Fruit fly (Drosophila melanogaster): ENCODE results near the gene CG33090.

The CG33090 gene

DNA sequence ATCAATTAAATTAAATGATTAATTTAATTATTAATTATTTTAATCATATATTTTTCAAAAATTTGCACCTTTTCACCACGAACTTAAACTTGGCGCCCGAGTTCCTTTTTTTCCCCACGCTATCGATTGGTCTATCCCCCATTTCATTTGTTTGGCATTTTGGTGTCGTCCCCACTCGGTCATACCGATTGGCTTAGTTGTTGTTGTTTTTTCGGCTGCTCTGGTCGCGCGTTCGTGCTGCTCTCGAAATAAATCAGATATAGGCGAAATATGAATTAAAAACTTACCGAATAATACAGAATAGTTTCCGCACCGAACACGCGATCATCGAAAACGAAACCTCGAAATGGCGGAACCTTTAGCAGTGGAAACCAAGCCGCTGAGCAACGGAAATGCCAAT lies at the start of gene CG33090:
Gene CG33090 (plus strand): TSS at position 194 of the 400 bp plus-strand sequence.
- TF ChIP-seq CG17801 (GFP tag; optimal IDR thresholded peaks at IDR 0.05; ENCODE audit: partially characterized antibody): no peak

DNA sequence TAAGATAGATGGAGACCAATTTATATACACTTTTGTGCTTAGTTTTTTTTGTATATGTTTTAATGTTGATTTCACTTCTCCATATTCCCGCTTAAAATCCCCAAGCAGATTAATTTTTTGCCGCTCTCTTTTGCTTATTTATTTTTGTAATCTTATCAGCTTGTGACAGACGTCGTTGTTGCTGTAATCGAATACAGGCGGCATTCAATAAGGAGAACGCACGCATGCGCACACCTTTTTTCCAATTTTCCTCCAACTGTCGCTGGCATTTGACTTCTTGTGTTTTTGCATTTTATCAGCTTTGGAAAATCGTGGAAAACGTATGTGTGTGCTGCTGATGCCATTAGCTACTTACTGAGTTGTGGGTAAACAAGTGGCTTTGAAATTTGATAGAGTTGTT lies 49.3 kb upstream of the CG33090 start:
- TF ChIP-seq CG17801 (GFP tag; optimal IDR thresholded peaks at IDR 0.05; ENCODE audit: partially characterized antibody): no peak

DNA sequence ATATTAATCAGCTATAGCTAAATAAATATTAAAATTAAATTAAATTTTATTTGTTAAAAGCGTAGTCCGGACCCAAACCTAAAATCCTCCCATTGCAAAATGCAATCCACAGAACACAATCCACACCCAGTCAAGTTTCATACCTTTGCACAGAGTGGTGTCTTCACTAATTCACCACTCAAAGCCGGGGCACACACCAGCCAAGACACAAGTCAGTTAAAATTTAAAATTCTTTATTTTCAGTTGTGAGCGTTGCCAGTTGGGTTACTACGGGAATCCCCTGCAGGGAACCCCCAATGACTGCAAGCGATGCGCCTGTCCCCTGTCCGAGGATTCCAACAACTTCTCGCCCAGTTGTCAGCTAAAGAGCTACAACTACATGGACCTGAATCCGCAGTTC lies 46.1 kb upstream of the CG33090 start:
- no peak for TF ChIP-seq CG17801 (GFP tag; optimal IDR thresholded peaks at IDR 0.05; ENCODE audit: partially characterized antibody)

DNA sequence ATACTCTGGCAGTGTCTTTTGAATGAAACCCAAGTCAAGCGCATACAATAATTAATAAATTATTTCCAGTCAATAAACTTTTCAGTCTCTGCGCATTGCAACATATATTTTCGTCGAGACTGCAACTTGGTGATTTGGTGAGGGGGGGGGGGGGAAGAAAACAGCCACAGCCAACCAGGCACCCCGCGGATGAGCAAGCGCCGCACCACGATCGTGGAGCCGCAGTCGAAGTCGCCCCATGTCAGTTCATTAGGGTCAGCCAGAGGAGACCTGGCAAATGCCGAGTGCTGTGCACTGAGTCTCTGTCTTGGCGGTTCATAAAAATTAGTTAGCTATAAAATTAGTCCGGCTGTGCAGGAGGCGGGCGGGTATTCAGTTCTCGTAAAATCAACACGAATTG lies 41.2 kb upstream of the CG33090 start:
- no peak for TF ChIP-seq CG17801 (GFP tag; optimal IDR thresholded peaks at IDR 0.05; ENCODE audit: partially characterized antibody)

DNA sequence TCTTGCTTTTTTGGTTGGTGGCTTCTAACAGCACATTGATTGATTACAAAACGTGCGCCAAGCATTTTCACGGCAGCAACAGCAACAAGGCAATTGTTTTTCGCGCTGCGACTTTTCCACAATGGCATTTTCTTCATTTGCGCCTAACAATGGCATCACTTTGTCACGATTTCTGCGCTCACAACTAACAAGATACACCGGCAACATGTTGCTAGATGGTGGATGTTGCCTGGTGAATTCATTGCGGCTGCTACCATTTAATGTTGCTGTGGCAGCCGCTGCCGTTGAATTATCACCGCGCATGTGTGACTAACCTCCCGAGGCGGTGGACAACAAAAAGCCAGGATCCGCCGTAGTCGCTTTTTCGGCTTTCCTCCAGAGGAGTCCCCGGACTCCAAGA lies 40.0 kb upstream of the CG33090 start:
- TF ChIP-seq CG17801 (GFP tag; optimal IDR thresholded peaks at IDR 0.05; ENCODE audit: partially characterized antibody): no peak

DNA sequence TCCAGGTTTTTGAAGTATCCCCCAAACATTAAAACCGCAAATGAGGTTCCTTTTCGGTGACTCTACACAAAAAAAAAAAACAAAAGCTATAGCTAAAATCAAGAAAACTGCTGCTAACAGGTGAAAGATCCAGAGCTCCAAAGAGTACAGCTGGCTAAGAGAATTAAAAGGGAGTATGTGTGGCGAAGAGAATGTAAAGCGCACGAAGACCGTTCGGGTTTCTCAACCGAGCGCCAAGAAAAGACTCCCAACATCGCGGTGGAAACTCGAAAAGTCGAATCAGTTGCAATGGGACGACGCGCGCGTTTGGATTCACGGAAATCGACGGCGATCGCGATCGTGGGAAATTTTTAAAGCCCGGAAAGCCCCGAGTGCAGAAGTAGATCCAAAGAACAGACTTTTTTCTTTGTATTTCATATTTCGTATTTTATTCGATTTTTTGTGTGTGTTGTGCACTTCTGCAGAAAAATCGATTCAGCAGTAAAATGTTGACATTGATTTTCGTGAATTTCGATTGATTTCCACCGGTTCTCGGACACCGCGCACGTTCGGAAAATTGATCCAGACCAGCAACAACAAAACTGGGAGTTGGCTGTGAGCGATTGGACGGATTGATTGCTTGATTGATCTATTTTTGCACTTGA lies 33.1 kb upstream of the CG33090 start:
- TF ChIP-seq CG17801 (GFP tag; optimal IDR thresholded peaks at IDR 0.05; ENCODE audit: partially characterized antibody): peak; percentile 5

DNA sequence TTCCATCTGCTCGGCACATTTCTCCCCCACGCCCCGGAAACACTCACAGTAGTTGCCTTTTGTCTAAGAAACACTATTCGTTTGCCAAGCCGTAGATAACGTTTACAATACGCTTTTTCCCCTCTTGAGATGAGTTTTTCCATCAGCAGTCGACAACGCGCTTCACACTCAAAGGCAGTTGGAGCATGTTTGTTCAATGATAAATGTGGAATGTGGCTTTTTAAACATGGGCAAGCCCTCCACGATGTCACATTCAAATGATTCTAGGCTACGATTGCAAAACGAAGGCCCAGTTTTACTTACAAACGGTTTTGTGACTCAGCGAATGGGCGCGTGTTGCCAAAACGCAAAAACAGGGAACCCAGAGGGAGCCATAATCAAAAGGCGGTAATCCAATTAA lies 31.5 kb upstream of the CG33090 start:
- TF ChIP-seq CG17801 (GFP tag; optimal IDR thresholded peaks at IDR 0.05; ENCODE audit: partially characterized antibody): no peak

DNA sequence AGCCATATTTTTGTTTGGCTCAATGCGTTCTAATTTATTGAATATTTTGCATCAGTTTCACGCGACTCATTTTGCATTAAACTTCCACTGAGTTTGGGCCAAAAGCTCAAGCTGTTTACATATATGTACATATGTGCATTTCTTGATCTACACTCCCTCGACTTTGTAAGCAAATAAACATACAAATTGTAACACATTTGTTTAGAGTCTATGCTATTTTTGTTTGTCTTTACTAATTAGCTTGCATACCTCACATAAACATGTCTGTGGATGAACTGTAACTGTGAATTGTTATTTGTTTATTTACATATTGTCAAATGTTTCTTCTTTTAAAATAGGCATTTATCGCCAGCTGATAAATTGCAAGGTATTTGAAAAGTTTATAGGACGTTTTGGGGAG lies 26.4 kb upstream of the CG33090 start:
- no peak for TF ChIP-seq CG17801 (GFP tag; optimal IDR thresholded peaks at IDR 0.05; ENCODE audit: partially characterized antibody)

DNA sequence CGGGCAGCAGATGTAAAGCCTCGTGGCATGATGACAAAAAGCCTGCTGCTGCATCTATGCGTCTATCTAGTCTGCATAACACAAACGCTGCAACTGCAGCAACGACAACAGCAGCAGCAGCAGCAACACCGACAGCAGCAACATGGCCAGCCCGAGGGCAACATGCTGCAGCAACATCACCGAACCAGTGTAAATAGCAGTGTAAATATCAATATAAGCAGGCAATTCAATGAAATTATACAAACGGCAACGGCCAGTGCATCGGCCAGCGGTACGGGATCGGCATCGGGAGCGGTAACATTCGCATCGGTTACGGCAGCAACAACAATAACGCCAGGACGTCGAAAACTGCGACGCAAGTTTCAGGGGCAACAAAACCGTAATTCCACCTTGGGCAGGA lies 25.7 kb upstream of the CG33090 start:
- no peak for TF ChIP-seq CG17801 (GFP tag; optimal IDR thresholded peaks at IDR 0.05; ENCODE audit: partially characterized antibody)

DNA sequence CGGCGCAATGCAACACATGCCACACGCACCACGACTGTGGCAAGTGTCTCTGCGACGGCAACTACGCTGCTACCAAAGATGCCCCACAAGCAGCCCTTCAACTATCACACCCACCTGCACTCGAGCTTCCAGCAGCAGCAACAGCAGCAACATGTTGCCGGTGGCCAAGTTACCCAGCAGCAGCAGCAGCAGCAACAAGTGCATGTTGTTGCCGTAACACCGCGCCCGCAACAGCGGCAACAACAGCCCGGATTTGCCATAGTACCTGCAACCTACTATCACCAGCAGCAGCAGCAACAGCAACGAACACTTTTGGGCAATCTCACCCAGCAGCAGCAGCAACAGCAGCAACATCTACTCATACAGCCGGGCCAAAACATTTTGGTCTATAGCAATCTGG lies 25.3 kb upstream of the CG33090 start:
- TF ChIP-seq CG17801 (GFP tag; optimal IDR thresholded peaks at IDR 0.05; ENCODE audit: partially characterized antibody): no peak

DNA sequence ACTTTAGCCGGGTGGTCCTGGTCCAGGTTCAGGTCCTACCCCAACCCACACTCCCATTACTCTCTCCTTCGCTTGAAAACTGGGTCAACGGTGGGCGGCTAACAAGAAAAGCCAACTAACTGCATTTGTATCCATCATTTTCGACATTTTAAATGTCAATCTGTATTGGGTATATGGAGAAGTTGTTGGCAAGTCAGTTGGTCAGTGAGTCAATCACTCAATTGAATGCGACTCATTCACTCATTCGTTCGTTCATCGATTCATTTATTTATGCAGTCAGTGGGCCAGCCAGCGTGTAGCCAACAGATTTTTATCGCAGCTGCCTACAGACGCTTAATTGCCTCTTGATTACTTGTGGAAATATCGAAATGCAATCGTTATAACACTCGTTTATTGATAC lies 17.3 kb upstream of the CG33090 start:
- TF ChIP-seq CG17801 (GFP tag; optimal IDR thresholded peaks at IDR 0.05; ENCODE audit: partially characterized antibody): no peak

DNA sequence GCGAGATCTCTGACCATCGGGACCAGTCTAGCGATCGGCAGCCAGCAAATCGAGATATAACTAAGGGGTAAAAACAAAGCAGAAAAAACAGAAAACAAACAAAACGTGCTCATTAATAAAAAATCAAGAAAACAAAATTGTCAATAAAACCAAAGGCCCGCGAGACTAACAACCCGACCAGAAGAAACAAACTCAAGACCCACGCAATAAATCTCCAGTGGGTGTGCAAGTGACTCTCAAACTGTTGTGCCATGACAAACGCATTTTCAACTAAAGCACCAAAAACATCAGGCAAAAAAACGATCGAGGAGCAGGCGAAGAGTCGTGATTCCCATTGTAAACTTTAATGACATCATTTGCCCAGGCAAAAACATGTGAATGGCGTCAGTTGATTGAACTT lies 16.0 kb upstream of the CG33090 start:
- no peak for TF ChIP-seq CG17801 (GFP tag; optimal IDR thresholded peaks at IDR 0.05; ENCODE audit: partially characterized antibody)

DNA sequence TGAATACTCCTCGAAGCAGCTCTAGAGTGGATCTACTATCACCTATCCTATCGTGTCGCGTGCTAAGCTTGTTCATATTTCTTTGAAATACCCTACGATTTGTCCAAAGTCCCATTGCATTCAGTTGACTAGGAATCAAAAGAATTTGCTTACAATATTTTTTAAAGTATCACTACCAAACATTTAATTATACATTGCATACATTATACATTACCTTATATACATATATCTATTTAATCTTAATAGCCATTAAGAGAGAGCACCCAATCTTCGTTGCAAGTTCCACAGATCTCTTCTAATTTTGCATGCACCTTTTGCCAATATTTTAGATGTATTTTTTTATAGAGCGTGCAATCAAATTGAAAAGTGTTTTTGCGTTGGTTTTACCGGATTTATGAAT lies 15.4 kb upstream of the CG33090 start:
- TF ChIP-seq CG17801 (GFP tag; optimal IDR thresholded peaks at IDR 0.05; ENCODE audit: partially characterized antibody): no peak

DNA sequence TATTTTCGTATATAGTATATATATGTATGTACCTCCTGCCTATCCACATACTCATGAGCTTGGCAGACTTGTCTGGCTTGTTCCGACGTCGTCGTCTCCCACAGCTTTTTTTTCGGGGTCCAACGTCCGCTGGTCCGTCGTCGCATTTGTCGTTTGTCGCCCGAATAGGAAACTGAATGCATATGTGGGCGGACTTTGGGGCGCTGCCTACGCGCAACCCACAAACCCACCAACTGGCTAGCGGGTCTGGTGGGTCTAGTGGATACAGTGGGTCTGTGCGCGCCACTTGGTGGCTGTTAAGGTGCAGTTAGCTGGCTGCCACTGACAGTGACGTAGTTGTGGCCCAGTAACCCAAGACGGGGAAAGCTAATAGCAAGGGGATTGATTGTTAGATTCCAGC lies 15.0 kb upstream of the CG33090 start:
- TF ChIP-seq CG17801 (GFP tag; optimal IDR thresholded peaks at IDR 0.05; ENCODE audit: partially characterized antibody): no peak

DNA sequence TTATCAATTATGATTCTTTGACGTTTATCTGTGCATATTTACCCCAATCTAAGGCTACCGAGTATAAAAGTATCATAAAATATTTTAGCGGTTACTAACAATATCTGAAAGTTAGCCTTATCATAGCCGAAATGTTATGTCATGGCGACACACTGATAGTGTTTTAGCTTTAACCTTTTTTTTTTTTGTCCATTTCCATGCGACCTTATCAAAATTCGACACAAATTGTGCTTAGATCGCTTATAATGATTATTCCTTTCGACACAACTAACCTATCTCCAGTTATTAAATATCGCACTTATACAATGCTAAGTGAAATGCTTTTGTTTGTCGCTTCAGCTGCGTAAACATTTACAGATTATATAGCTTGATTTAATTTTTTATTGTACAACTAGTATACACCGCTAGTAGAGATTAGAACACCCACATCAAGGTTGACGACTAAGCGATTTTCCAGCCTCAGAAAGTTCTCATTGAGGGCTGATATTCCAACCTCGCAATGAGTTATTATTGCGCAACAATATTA lies 2.4 kb downstream of the CG33090 start:
- no peak for TF ChIP-seq CG17801 (GFP tag; optimal IDR thresholded peaks at IDR 0.05; ENCODE audit: partially characterized antibody)

DNA sequence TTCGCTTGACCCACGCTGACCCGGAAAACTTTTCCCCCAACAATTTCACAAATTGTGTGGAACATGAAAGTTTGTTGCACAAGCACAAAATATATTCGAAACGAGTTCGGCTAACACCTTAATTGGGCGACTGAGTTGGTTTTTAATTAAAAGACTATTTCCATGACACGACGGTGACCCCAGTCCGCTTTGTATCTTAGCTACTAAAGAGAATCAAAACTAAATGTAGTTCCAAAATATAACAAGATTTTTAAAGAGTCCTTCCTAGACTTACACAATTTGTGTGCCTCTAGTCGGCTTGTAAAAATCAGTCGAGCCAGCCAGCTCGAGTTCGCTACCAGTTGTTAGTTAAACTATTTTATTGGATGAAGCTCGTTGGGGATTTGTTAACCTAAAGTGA lies 4.0 kb downstream of the CG33090 start, which contains the start of gene CG15286:
Gene CG15286 (plus strand): TSS at position 301 of the 400 bp plus-strand sequence.
- TF ChIP-seq CG17801 (GFP tag; optimal IDR thresholded peaks at IDR 0.05; ENCODE audit: partially characterized antibody): no peak

DNA sequence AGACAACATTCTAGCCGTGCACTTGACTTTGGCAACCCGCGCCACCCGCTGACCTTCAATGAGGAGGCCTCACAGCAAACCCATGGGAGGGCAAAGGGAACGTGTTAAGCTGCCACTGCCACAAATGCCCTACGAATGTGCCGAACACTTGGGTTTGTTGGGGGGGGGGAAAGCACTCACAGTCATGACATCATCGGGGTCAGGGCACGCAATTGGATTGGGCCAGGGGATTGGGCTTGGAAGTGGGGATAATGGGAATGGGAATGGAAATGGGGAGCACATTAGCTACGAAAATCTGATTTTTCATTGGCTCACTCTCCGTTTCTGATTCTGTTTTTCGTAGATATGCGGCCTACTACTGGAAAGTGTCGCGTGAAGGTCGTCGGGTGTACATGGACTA lies 7.0 kb downstream of the CG33090 start:
- TF ChIP-seq CG17801 (GFP tag; optimal IDR thresholded peaks at IDR 0.05; ENCODE audit: partially characterized antibody): no peak
